Fruit fly (Drosophila melanogaster) whole organism, embryonic: Measurements from ENCODE around the gene CG13603.

Source experiments
- Abd-B ChIP-seq: fragments of 200-800 bp; sonication (Bioruptor generic); optimal IDR thresholded peaks from 2 replicates; lab custom pipeline; 2018; ENCODE audit warnings: missing biosample characterization, mild to moderate bottlenecking, missing genetic modification characterization, moderate library complexity
- CG10274 ChIP-seq: fragments of 200-800 bp; sonication (Bioruptor generic); optimal IDR thresholded peaks from 3 replicates; lab custom pipeline; 2017; ENCODE audit warnings: missing biosample characterization, mild to moderate bottlenecking, missing genetic modification characterization
- CG10462 ChIP-seq: fragments of 200-800 bp; sonication (Bioruptor generic); optimal IDR thresholded peaks from 2 replicates; lab custom pipeline; 2016; ENCODE audit warnings: missing biosample characterization, missing genetic modification characterization
- CG10959 ChIP-seq: fragments of 200-800 bp; sonication (Bioruptor generic); IDR thresholded peaks from 2 replicates; pipeline ENCODE4 v1.3.6; 2022; ENCODE audit warnings: missing biosample characterization, missing genetic modification characterization
- CG11456 ChIP-seq: fragments of 200-800 bp; sonication (Bioruptor generic); IDR thresholded peaks from 3 replicates; pipeline ENCODE4 v1.3.6; 2022; ENCODE audit warnings: missing biosample characterization, missing genetic modification characterization
- CG12219 ChIP-seq: fragments of 200-800 bp; sonication (Bioruptor generic); optimal IDR thresholded peaks from 3 replicates; lab custom pipeline; 2018; ENCODE audit warnings: missing biosample characterization, mild to moderate bottlenecking, missing genetic modification characterization
- CG12236 ChIP-seq: fragments of 200-800 bp; sonication (Bioruptor generic); optimal IDR thresholded peaks from 2 replicates; lab custom pipeline; 2016; ENCODE audit warnings: missing biosample characterization, missing genetic modification characterization
- CG13296 ChIP-seq: fragments of 200-800 bp; sonication (Bioruptor generic); optimal IDR thresholded peaks from 3 replicates; lab custom pipeline; 2018; ENCODE audit warnings: missing biosample characterization, mild to moderate bottlenecking, missing genetic modification characterization
- CG14014 ChIP-seq: fragments of 200-800 bp; sonication (Bioruptor generic); IDR thresholded peaks from 2 replicates; pipeline ENCODE4 v1.3.6; 2022; ENCODE audit warnings: missing biosample characterization, missing genetic modification characterization
- CG16779 ChIP-seq: fragments of 200-800 bp; sonication (Bioruptor generic); IDR thresholded peaks from 2 replicates; pipeline ENCODE4 v1.3.6; 2022; ENCODE audit warnings: missing biosample characterization, missing genetic modification characterization
- CG18764 ChIP-seq: fragments of 200-800 bp; sonication (Bioruptor generic); optimal IDR thresholded peaks from 3 replicates; lab custom pipeline; 2016; ENCODE audit warnings: missing biosample characterization, missing genetic modification characterization
- CG2116 ChIP-seq: fragments of 200-800 bp; sonication (Bioruptor generic); optimal IDR thresholded peaks from 3 replicates; lab custom pipeline; 2018; ENCODE audit warnings: missing biosample characterization, mild to moderate bottlenecking, missing genetic modification characterization
- CG32767 ChIP-seq: fragments of 200-800 bp; sonication (Bioruptor generic); IDR thresholded peaks from 2 replicates; pipeline ENCODE4 v1.3.6; 2022; ENCODE audit warnings: missing biosample characterization, missing genetic modification characterization
- CG3726 ChIP-seq: fragments of 200-800 bp; sonication (Bioruptor generic); IDR thresholded peaks from 3 replicates; pipeline ENCODE4, ENCODE4 v1.3.6; 2022; ENCODE audit warnings: missing biosample characterization, missing genetic modification characterization
- CG3995 ChIP-seq: fragments of 200-800 bp; sonication (Bioruptor generic); optimal IDR thresholded peaks from 3 replicates; lab custom pipeline; 2016; ENCODE audit warnings: missing biosample characterization, missing genetic modification characterization
- CG42726 ChIP-seq: fragments of 200-800 bp; sonication (Bioruptor generic); IDR thresholded peaks from 2 replicates; pipeline ENCODE4 v1.3.6; 2022; ENCODE audit warnings: missing biosample characterization, missing genetic modification characterization; ENCODE audit not compliant: partially characterized antibody
- CG4360 ChIP-seq: fragments of 200-800 bp; sonication (Bioruptor generic); IDR thresholded peaks from 2 replicates; pipeline ENCODE4 v1.3.6; 2022; ENCODE audit warnings: missing biosample characterization, missing genetic modification characterization
- CG4730 ChIP-seq: fragments of 200-800 bp; sonication (Bioruptor generic); IDR thresholded peaks from 2 replicates; pipeline ENCODE4 v1.3.6; 2022; ENCODE audit warnings: missing biosample characterization, missing genetic modification characterization
- CG6175 ChIP-seq: fragments of 200-800 bp; sonication (Bioruptor generic); IDR thresholded peaks from 3 replicates; pipeline ENCODE4 v1.3.6; 2022; ENCODE audit warnings: missing biosample characterization, missing genetic modification characterization
- CG7271 ChIP-seq: fragments of 200-800 bp; sonication (Bioruptor generic); optimal IDR thresholded peaks from 2 replicates; lab custom pipeline; 2018; ENCODE audit warnings: missing biosample characterization, mild to moderate bottlenecking, missing genetic modification characterization, moderate library complexity
- CG8290 ChIP-seq, 3 experiments: fragments of 200-800 bp; sonication (Bioruptor generic); optimal IDR thresholded peaks; 2 replicates each; lab custom pipeline; 2016 to 2019; ENCODE audit warnings: missing biosample characterization in 3 of 3, missing genetic modification characterization in 3 of 3, mild to moderate bottlenecking in 2 of 3, moderate library complexity in 1 of 3
- CG8388 ChIP-seq: fragments of 200-800 bp; sonication (Bioruptor generic); optimal IDR thresholded peaks from 2 replicates; lab custom pipeline; 2019; ENCODE audit warnings: missing biosample characterization, mild to moderate bottlenecking, missing genetic modification characterization, moderate library complexity
- Deaf1 ChIP-seq: fragments of 200-800 bp; optimal IDR thresholded peaks from 3 replicates; lab custom pipeline; 2019; ENCODE audit warnings: missing biosample characterization, mild to moderate bottlenecking, missing genetic modification characterization, moderate library complexity
- Eip74EF ChIP-seq, 2 experiments: fragments of 200-800 bp in 1 of 2; fragments of >200 bp in 1 of 2; sonication (Bioruptor generic) in 1 of 2; optimal IDR thresholded peaks; 2 replicates each; lab custom pipeline; 2017 to 2019; ENCODE audit warnings: missing biosample characterization in 2 of 2, missing genetic modification characterization in 2 of 2, mild to moderate bottlenecking in 1 of 2, moderate library complexity in 1 of 2
- GATAe ChIP-seq: fragments of 200-800 bp; sonication (Bioruptor generic); conservative IDR thresholded peaks from 2 replicates; pipeline ENCODE4 v1.3.6; 2022; ENCODE audit warnings: missing biosample characterization, missing genetic modification characterization
- Hr3 ChIP-seq: fragments of 200-800 bp; sonication (Bioruptor generic); optimal IDR thresholded peaks from 3 replicates; lab custom pipeline; 2016; ENCODE audit warnings: missing biosample characterization, missing genetic modification characterization
- Hr39 ChIP-seq: fragments of >200 bp; optimal IDR thresholded peaks from 2 replicates; lab custom pipeline; 2017
- MESR4 ChIP-seq: fragments of 200-800 bp; sonication (Bioruptor generic); optimal IDR thresholded peaks from 2 replicates; lab custom pipeline; 2018; ENCODE audit warnings: missing biosample characterization, mild to moderate bottlenecking, missing genetic modification characterization, moderate library complexity
- Meics ChIP-seq: fragments of 200-800 bp; sonication (Bioruptor generic); optimal IDR thresholded peaks from 2 replicates; lab custom pipeline; 2017; ENCODE audit warnings: missing biosample characterization, mild to moderate bottlenecking, missing genetic modification characterization
- NC2α ChIP-seq: fragments of 200-800 bp; sonication (Bioruptor generic); optimal IDR thresholded peaks from 2 replicates; lab custom pipeline; 2016; ENCODE audit warnings: missing biosample characterization, missing genetic modification characterization
- NC2β ChIP-seq: fragments of 200-800 bp; sonication (Bioruptor generic); optimal IDR thresholded peaks from 2 replicates; lab custom pipeline; 2016; ENCODE audit warnings: missing biosample characterization, missing genetic modification characterization
- Spps ChIP-seq: fragments of 200-800 bp; sonication (Bioruptor generic); optimal IDR thresholded peaks from 2 replicates; lab custom pipeline; 2018; ENCODE audit warnings: missing biosample characterization, mild to moderate bottlenecking, missing genetic modification characterization
- al ChIP-seq: fragments of 200-800 bp; sonication (Bioruptor generic); IDR thresholded peaks from 2 replicates; pipeline ENCODE4 v1.3.6; 2022; ENCODE audit warnings: missing biosample characterization, missing genetic modification characterization
- chm ChIP-seq: fragments of 200-800 bp; sonication (Bioruptor generic); IDR thresholded peaks from 2 replicates; pipeline ENCODE4 v1.3.6; 2022; ENCODE audit warnings: missing biosample characterization, missing genetic modification characterization
- croc ChIP-seq: fragments of 200-800 bp; sonication (Bioruptor generic); conservative IDR thresholded peaks from 3 replicates; pipeline ENCODE4 v1.3.6; 2022; ENCODE audit warnings: missing biosample characterization, missing genetic modification characterization
- da ChIP-seq: fragments of 200-800 bp; sonication (Bioruptor generic); optimal IDR thresholded peaks from 2 replicates; lab custom pipeline; 2016; ENCODE audit warnings: missing biosample characterization, missing genetic modification characterization
- en ChIP-seq: fragments of 200-800 bp; sonication (Bioruptor generic); optimal IDR thresholded peaks from 2 replicates; lab custom pipeline; 2016; ENCODE audit warnings: missing biosample characterization, missing genetic modification characterization
- eve ChIP-seq, 2 experiments: fragments of >200 bp; optimal IDR thresholded peaks; 2 replicates each; lab custom pipeline; 2017; ENCODE audit warnings: missing biosample characterization in 2 of 2, missing genetic modification characterization in 2 of 2
- fd64A ChIP-seq: fragments of 200-800 bp; sonication (Bioruptor generic); optimal IDR thresholded peaks from 3 replicates; lab custom pipeline; 2018; ENCODE audit warnings: missing biosample characterization, mild to moderate bottlenecking, missing genetic modification characterization
- h ChIP-seq: fragments of >200 bp; optimal IDR thresholded peaks from 2 replicates; lab custom pipeline; 2017
- inv ChIP-seq: fragments of 200-800 bp; sonication (Bioruptor generic); IDR thresholded peaks from 2 replicates; pipeline ENCODE4 v1.3.6; 2022; ENCODE audit warnings: missing biosample characterization, missing genetic modification characterization; ENCODE audit not compliant: partially characterized antibody
- maf-S ChIP-seq: fragments of 200-800 bp; sonication (Bioruptor generic); optimal IDR thresholded peaks from 2 replicates; lab custom pipeline; 2016; ENCODE audit warnings: missing biosample characterization, missing genetic modification characterization
- rib ChIP-seq: fragments of 200-800 bp; sonication (Bioruptor generic); IDR thresholded peaks from 2 replicates; pipeline ENCODE4 v1.3.6; 2022; ENCODE audit warnings: missing biosample characterization, missing genetic modification characterization
- row ChIP-seq: fragments of 200-800 bp; sonication (Bioruptor generic); IDR thresholded peaks from 3 replicates; pipeline ENCODE4 v1.3.6; 2022; ENCODE audit warnings: missing biosample characterization, missing genetic modification characterization
- so ChIP-seq: fragments of 200-800 bp; sonication (Bioruptor generic); IDR thresholded peaks from 3 replicates; pipeline ENCODE4 v1.3.6; 2022; ENCODE audit warnings: missing biosample characterization, missing genetic modification characterization
- sqz ChIP-seq: fragments of 200-800 bp; sonication (Bioruptor generic); optimal IDR thresholded peaks from 3 replicates; lab custom pipeline; 2018; ENCODE audit warnings: missing biosample characterization, mild to moderate bottlenecking, missing genetic modification characterization
- unc-4 ChIP-seq: fragments of 200-800 bp; sonication (Bioruptor generic); IDR thresholded peaks from 2 replicates; pipeline ENCODE4 v1.3.6; 2022; ENCODE audit warnings: missing biosample characterization, missing genetic modification characterization; ENCODE audit not compliant: partially characterized antibody
- vfl ChIP-seq: fragments of 200-800 bp; sonication (Bioruptor generic); optimal IDR thresholded peaks from 2 replicates; lab custom pipeline; 2016; ENCODE audit warnings: missing biosample characterization, missing genetic modification characterization
- zf30C ChIP-seq: fragments of 200-800 bp; sonication (Bioruptor generic); optimal IDR thresholded peaks from 3 replicates; lab custom pipeline; 2018; ENCODE audit warnings: missing biosample characterization, mild to moderate bottlenecking, missing genetic modification characterization
- zfh1 ChIP-seq: fragments of 200-800 bp; sonication (Bioruptor generic); IDR thresholded peaks from 3 replicates; pipeline ENCODE4 v1.3.6; 2022; ENCODE audit warnings: missing biosample characterization, missing genetic modification characterization

The CG13603 gene

DNA sequence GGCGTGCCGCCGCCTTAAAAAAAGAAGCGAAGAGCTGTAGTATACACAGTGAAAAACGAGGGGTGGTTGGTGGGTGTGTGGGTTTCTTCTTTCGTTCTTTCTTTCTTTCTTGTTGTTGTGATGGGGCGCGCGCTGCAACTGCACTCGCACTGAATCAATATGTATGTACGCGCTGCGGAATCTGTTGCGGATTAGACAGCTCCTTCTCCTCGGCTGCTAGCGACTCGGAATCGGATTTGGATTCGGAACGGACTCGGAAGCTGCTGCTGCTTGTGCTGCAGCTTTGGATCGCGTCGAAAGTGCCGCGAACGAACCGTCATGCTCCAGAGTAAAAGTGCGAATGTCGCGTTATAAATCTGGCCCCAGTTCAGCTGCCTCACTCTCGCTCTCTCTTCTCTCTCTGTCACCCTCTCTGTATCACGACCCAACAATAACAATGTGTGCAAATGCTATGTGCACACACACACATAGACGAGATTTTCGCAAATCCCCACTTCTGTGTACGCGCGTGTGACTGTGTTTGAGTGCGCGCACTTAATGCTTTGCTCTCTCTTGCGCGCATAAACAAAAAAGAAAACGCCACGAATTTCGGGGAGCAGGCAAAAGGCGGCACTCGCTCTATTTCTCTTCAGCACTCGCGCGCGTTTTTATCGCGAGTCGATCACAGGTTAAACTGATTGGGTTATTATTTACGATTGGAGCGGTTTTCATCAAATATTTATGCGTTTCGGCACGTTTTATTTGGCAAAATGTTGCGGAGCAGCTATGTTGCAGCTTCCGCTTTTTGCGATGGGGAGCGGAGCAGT lies 44.9 kb upstream of the CG13603 start (continued):
- TF ChIP-seq croc = no peak
- no peak for TF ChIP-seq CG8388 (GFP tag; lab: Kevin White, UChicago)
- peak; percentile 3 for TF ChIP-seq Spps
- no peak for TF ChIP-seq CG7271
- TF ChIP-seq inv = no peak
- TF ChIP-seq CG10959 (GFP tag; lab: Robert Waterston, UW) = no peak
- TF ChIP-seq CG12236 (GFP tag; lab: Kevin White, UChicago) = no peak
- no peak for TF ChIP-seq en (GFP tag; lab: Kevin White, UChicago)
- TF ChIP-seq Hr3 = no peak
- no peak for TF ChIP-seq maf-S (GFP tag; lab: Kevin White, UChicago)
- no peak for TF ChIP-seq GATAe (GFP tag; lab: Robert Waterston, UW)
- TF ChIP-seq zf30C (GFP tag; lab: Kevin White, UChicago) = peak; percentile 80
- TF ChIP-seq CG16779 = peak; percentile 74
- TF ChIP-seq Hr39 = no peak
- TF ChIP-seq Meics (GFP tag; lab: Kevin White, UChicago) = peak; percentile 9
- peak; percentile 24; the same call in 1 of the 3 replicates for TF ChIP-seq zfh1 (GFP tag; lab: Robert Waterston, UW)
- peak; percentile 90 for TF ChIP-seq Deaf1 (tag; lab: Kevin White, UChicago)
- TF ChIP-seq Abd-B (GFP tag; lab: Kevin White, UChicago) = no peak
- no peak for TF ChIP-seq CG42726 (GFP tag; lab: Robert Waterston, UW)
- TF ChIP-seq CG10274 (GFP tag; lab: Kevin White, UChicago) = no peak
- TF ChIP-seq eve (GFP tag; optimal IDR thresholded peaks at IDR 0.05; lab: Kevin White, UChicago) = no peak
- TF ChIP-seq CG13296 (GFP tag; lab: Kevin White, UChicago) = peak; percentile 1
- TF ChIP-seq CG10462 = no peak
- no peak for TF ChIP-seq h
- TF ChIP-seq NC2α (GFP tag; lab: Kevin White, UChicago) = no peak
- TF ChIP-seq da (GFP tag; lab: Kevin White, UChicago) = no peak
- no peak for TF ChIP-seq CG12219 (GFP tag; lab: Kevin White, UChicago)
- TF ChIP-seq CG11456 (GFP tag; lab: Robert Waterston, UW) = 0 out of 3 replicates have a peak, but pooled peaks have one; percentile 36
- TF ChIP-seq CG3726 (GFP tag; lab: Robert Waterston, UW) = no peak
- TF ChIP-seq unc-4 (GFP tag; lab: Robert Waterston, UW) = peak; percentile 44; the same call in 1 of the 2 replicates
- TF ChIP-seq CG18764 = no peak
- no peak for TF ChIP-seq NC2β (GFP tag; lab: Kevin White, UChicago)
- no peak for TF ChIP-seq fd64A (GFP tag; lab: Kevin White, UChicago)
- TF ChIP-seq so = no peak
- peak; percentile 98 for TF ChIP-seq rib (GFP tag; lab: Robert Waterston, UW)
- peak; percentile 63 for TF ChIP-seq chm
- TF ChIP-seq CG2116 (GFP tag; lab: Kevin White, UChicago) = no peak
- TF ChIP-seq row (GFP tag; lab: Robert Waterston, UW) = peak; percentile 31; the same call in 2 of the 3 replicates
- no peak for TF ChIP-seq sqz
- peak; percentile 26; the same call in 1 of the 2 replicates for TF ChIP-seq CG14014 (GFP tag; lab: Robert Waterston, UW)
- 0 out of 3 replicates have a peak, but pooled peaks have one; percentile 24 for TF ChIP-seq CG6175 (GFP tag; lab: Robert Waterston, UW)
- no peak for TF ChIP-seq vfl (GFP tag; lab: Kevin White, UChicago)
- TF ChIP-seq CG3995 (GFP tag; lab: Kevin White, UChicago) = no peak
- TF ChIP-seq CG32767 = 0 out of 2 replicates have a peak, but pooled peaks have one; percentile 32
- TF ChIP-seq Eip74EF (GFP tag; optimal IDR thresholded peaks at IDR 0.05; lab: Kevin White, UChicago) = peak in 1 of 2 experiments; percentile 57
- TF ChIP-seq CG4360 (GFP tag; lab: Robert Waterston, UW) = peak; percentile 67
- peak; percentile 7; the same call in 1 of the 2 replicates for TF ChIP-seq al (GFP tag; lab: Robert Waterston, UW)
- no peak for TF ChIP-seq CG8290 (GFP tag; optimal IDR thresholded peaks at IDR 0.05; lab: Kevin White, UChicago)
- peak in 1 of 2 experiments; percentile 32 for TF ChIP-seq CG8290 (tag; optimal IDR thresholded peaks at IDR 0.05; lab: Kevin White, UChicago)
- no peak for TF ChIP-seq CG4730 (GFP tag; lab: Robert Waterston, UW)
- peak; percentile 49 for TF ChIP-seq MESR4 (GFP tag; lab: Kevin White, UChicago)
